Worm (Caenorhabditis elegans) whole organism, L4 larva: ENCODE measurements around the gene F01F1.14.

Source experiments
- F26F4.8 ChIP-seq: fragments of 200-800 bp; sonication (Bioruptor generic); conservative IDR thresholded peaks from 2 replicates; pipeline ENCODE4 v1.3.6; 2022; ENCODE audit warnings: missing genetic modification characterization, missing compliant biosample characterization
- F37D6.2 ChIP-seq: sonication (generic microtip); optimal IDR thresholded peaks from 2 replicates; lab custom pipeline; 2016; ENCODE audit warnings: mild to moderate bottlenecking, missing genetic modification characterization, missing compliant biosample characterization
- F49E8.2 ChIP-seq: sonication (generic microtip); optimal IDR thresholded peaks from 2 replicates; lab custom pipeline; 2016; ENCODE audit warnings: missing compliant biosample characterization, mild to moderate bottlenecking, missing genetic modification characterization, borderline replicate concordance
- R02D3.7 ChIP-seq: fragments of 150-350 bp; sonication (generic microtip); optimal IDR thresholded peaks from 3 replicates; lab custom pipeline; 2014; ENCODE audit warnings: missing biosample characterization, missing genetic modification characterization
- Y48G9A.11 ChIP-seq: fragments of 200-800 bp; sonication (Bioruptor generic); IDR thresholded peaks from 2 replicates; pipeline ENCODE4 v1.3.6; 2022; ENCODE audit warnings: missing genetic modification reagents, missing genetic modification characterization, missing compliant biosample characterization
- Y5F2A.4 ChIP-seq: fragments of 200-800 bp; sonication (Bioruptor generic); optimal IDR thresholded peaks from 2 replicates; lab custom pipeline; 2018; ENCODE audit warnings: mild to moderate bottlenecking, missing genetic modification characterization, missing compliant biosample characterization
- Y75B8A.6 ChIP-seq: fragments of 200-800 bp; sonication (Bioruptor generic); IDR thresholded peaks from 2 replicates; pipeline ENCODE4 v1.3.6; 2022; ENCODE audit warnings: missing genetic modification reagents, missing genetic modification characterization, missing compliant biosample characterization
- ZK546.5 ChIP-seq, 2 experiments: sonication (generic microtip); optimal IDR thresholded peaks; 2 replicates each; lab custom pipeline; 2017; ENCODE audit warnings: missing biosample characterization in 2 of 2, missing genetic modification characterization in 2 of 2
- ama-1 ChIP-seq: fragments of 150-350 bp; optimal IDR thresholded peaks from 2 replicates; lab custom pipeline; 2014; ENCODE audit warnings: inconsistent platforms, mixed read lengths
- attf-4 ChIP-seq: sonication (generic microtip); optimal IDR thresholded peaks from 3 replicates; lab custom pipeline; 2017; ENCODE audit warnings: missing biosample characterization, missing genetic modification characterization
- ceh-20 ChIP-seq: fragments of 200-800 bp; sonication (Bioruptor generic); IDR thresholded peaks from 2 replicates; pipeline ENCODE4 v1.3.6; 2022; ENCODE audit warnings: missing genetic modification reagents, missing genetic modification characterization, missing compliant biosample characterization
- ceh-32 ChIP-seq: sonication (generic microtip); optimal IDR thresholded peaks from 2 replicates; lab custom pipeline; 2016; ENCODE audit warnings: mild to moderate bottlenecking, missing genetic modification characterization, missing compliant biosample characterization; ENCODE audit not compliant: poor library complexity
- ceh-62 ChIP-seq: sonication (generic microtip); optimal IDR thresholded peaks from 2 replicates; lab custom pipeline; 2017; ENCODE audit warnings: missing biosample characterization, missing genetic modification characterization
- ceh-82 ChIP-seq: sonication (generic microtip); optimal IDR thresholded peaks from 2 replicates; lab custom pipeline; 2017; ENCODE audit warnings: missing biosample characterization, missing genetic modification characterization
- ctbp-1 ChIP-seq: fragments of 200-800 bp; sonication (Bioruptor generic); IDR thresholded peaks from 2 replicates; pipeline ENCODE4 v1.3.6; 2022; ENCODE audit warnings: missing genetic modification reagents, missing genetic modification characterization, missing compliant biosample characterization
- daf-16 ChIP-seq, 3 experiments: sonication (generic microtip); optimal IDR thresholded peaks; 2 replicates each; lab custom pipeline; 2016 to 2017; ENCODE audit warnings: missing genetic modification characterization in 3 of 3, missing genetic modification reagents in 3 of 3, mild to moderate bottlenecking in 2 of 3, missing compliant biosample characterization in 2 of 3, missing biosample characterization in 1 of 3, moderate library complexity in 1 of 3
- daf-8 ChIP-seq: fragments of 200-800 bp; sonication (Bioruptor generic); IDR thresholded peaks from 2 replicates; pipeline ENCODE4 v1.3.6; 2022; ENCODE audit warnings: missing genetic modification characterization, missing compliant biosample characterization
- dmd-6 ChIP-seq: fragments of 200-800 bp; sonication (Bioruptor generic); IDR thresholded peaks from 2 replicates; pipeline ENCODE4 v1.3.6; 2022; ENCODE audit warnings: missing genetic modification reagents, missing genetic modification characterization, missing compliant biosample characterization
- duxl-1 ChIP-seq: sonication (generic microtip); optimal IDR thresholded peaks from 2 replicates; lab custom pipeline; 2016; ENCODE audit warnings: mild to moderate bottlenecking, missing genetic modification characterization, moderate library complexity, missing compliant biosample characterization; ENCODE audit not compliant: poor library complexity
- dve-1 ChIP-seq: sonication (generic microtip); optimal IDR thresholded peaks from 2 replicates; lab custom pipeline; 2017; ENCODE audit warnings: antibody characterized with exemption, mild to moderate bottlenecking, missing genetic modification characterization, missing compliant biosample characterization; ENCODE audit not compliant: insufficient read depth
- egl-27 ChIP-seq: sonication (generic microtip); optimal IDR thresholded peaks from 3 replicates; lab custom pipeline; 2017; ENCODE audit warnings: missing biosample characterization, missing genetic modification reagents, missing genetic modification characterization
- hif-1 ChIP-seq, 2 experiments: sonication (generic microtip); optimal IDR thresholded peaks; 2 replicates each; lab custom pipeline; 2016 to 2017; ENCODE audit warnings: missing compliant biosample characterization in 2 of 2, missing genetic modification characterization in 2 of 2, missing genetic modification reagents in 2 of 2, missing genotype in 2 of 2, mild to moderate bottlenecking in 1 of 2
- hlh-11 ChIP-seq: fragments of 200-800 bp; sonication (Bioruptor generic); optimal IDR thresholded peaks from 2 replicates; lab custom pipeline; 2018; ENCODE audit warnings: mild to moderate bottlenecking, missing genetic modification characterization, missing compliant biosample characterization
- lin-15B ChIP-seq: fragments of 150-350 bp; sonication (generic microtip); optimal IDR thresholded peaks from 3 replicates; lab custom pipeline; 2014; ENCODE audit warnings: missing biosample characterization, missing genetic modification characterization
- lin-38 ChIP-seq: fragments of 200-800 bp; sonication (Bioruptor generic); IDR thresholded peaks from 2 replicates; pipeline ENCODE4 v1.3.6; 2022; ENCODE audit warnings: missing genetic modification reagents, missing genetic modification characterization, missing compliant biosample characterization
- lir-3 ChIP-seq: sonication (generic microtip); optimal IDR thresholded peaks from 2 replicates; lab custom pipeline; 2016; ENCODE audit warnings: mild to moderate bottlenecking, missing genetic modification characterization, missing compliant biosample characterization
- madf-5 ChIP-seq, 2 experiments: fragments of 200-800 bp; sonication (Bioruptor generic); IDR thresholded peaks; 2 replicates each; pipeline ENCODE4 v1.3.6; 2022; ENCODE audit warnings: missing compliant biosample characterization in 2 of 2, missing genetic modification characterization in 2 of 2
- mdt-29 ChIP-seq: fragments of 200-800 bp; sonication (Bioruptor generic); IDR thresholded peaks from 2 replicates; pipeline ENCODE4 v1.3.6; 2022; ENCODE audit warnings: missing genetic modification reagents, missing genetic modification characterization, missing compliant biosample characterization
- mes-2 ChIP-seq: sonication (generic microtip); optimal IDR thresholded peaks from 2 replicates; lab custom pipeline; 2016; ENCODE audit warnings: missing genotype, mild to moderate bottlenecking, missing genetic modification characterization, missing compliant biosample characterization; ENCODE audit not compliant: poor library complexity, severe bottlenecking
- mxl-3 ChIP-seq: fragments of 200-800 bp; sonication (Bioruptor generic); optimal IDR thresholded peaks from 2 replicates; lab custom pipeline; 2018; ENCODE audit warnings: mild to moderate bottlenecking, missing genetic modification characterization, missing compliant biosample characterization
- nhr-10 ChIP-seq: fragments of 150-350 bp; optimal IDR thresholded peaks from 2 replicates; lab custom pipeline; 2014; ENCODE audit warnings: missing biosample characterization, missing genetic modification characterization
- nhr-111 ChIP-seq: fragments of 200-800 bp; sonication (Bioruptor generic); optimal IDR thresholded peaks from 2 replicates; lab custom pipeline; 2018; ENCODE audit warnings: mild to moderate bottlenecking, missing genetic modification characterization, missing compliant biosample characterization
- nhr-25 ChIP-seq: sonication (generic microtip); optimal IDR thresholded peaks from 2 replicates; lab custom pipeline; 2017; ENCODE audit warnings: missing genetic modification characterization, mild to moderate bottlenecking, missing compliant biosample characterization, antibody characterized with exemption, moderate library complexity, borderline replicate concordance; ENCODE audit not compliant: insufficient read depth
- nhr-28 ChIP-seq: fragments of 150-350 bp; optimal IDR thresholded peaks from 2 replicates; lab custom pipeline; 2014; ENCODE audit warnings: missing biosample characterization, missing genetic modification characterization
- nhr-41 ChIP-seq: fragments of 200-800 bp; sonication (Bioruptor generic); IDR thresholded peaks from 2 replicates; pipeline ENCODE4 v1.3.6; 2022; ENCODE audit warnings: missing genetic modification reagents, missing genetic modification characterization, missing compliant biosample characterization
- nhr-42 ChIP-seq: fragments of 200-800 bp; sonication (Bioruptor generic); IDR thresholded peaks from 2 replicates; pipeline ENCODE4 v1.3.6; 2022; ENCODE audit warnings: missing genetic modification characterization, missing compliant biosample characterization
- nhr-48 ChIP-seq: sonication (generic microtip); optimal IDR thresholded peaks from 2 replicates; lab custom pipeline; 2016; ENCODE audit warnings: mild to moderate bottlenecking, missing genetic modification characterization, missing compliant biosample characterization
- nhr-6 ChIP-seq: fragments of 150-350 bp; optimal IDR thresholded peaks from 2 replicates; lab custom pipeline; 2014; ENCODE audit warnings: missing biosample characterization, missing genetic modification characterization
- pqm-1 ChIP-seq: sonication (generic microtip); optimal IDR thresholded peaks from 2 replicates; lab custom pipeline; 2017; ENCODE audit warnings: missing biosample characterization, missing genetic modification characterization
- rbr-2 ChIP-seq: sonication (generic microtip); optimal IDR thresholded peaks from 2 replicates; lab custom pipeline; 2016; ENCODE audit warnings: missing genotype, missing genetic modification characterization, missing compliant biosample characterization
- sdz-12 ChIP-seq: fragments of 200-800 bp; sonication (Bioruptor generic); optimal IDR thresholded peaks from 2 replicates; lab custom pipeline; 2018; ENCODE audit warnings: mild to moderate bottlenecking, missing genetic modification characterization, missing compliant biosample characterization
- snpc-1.2 ChIP-seq: fragments of 200-800 bp; sonication (Bioruptor generic); IDR thresholded peaks from 2 replicates; pipeline ENCODE4 v1.3.6; 2022; ENCODE audit warnings: missing genetic modification reagents, missing genetic modification characterization, missing compliant biosample characterization
- tag-97 ChIP-seq: fragments of 200-800 bp; sonication (Bioruptor generic); IDR thresholded peaks from 2 replicates; pipeline ENCODE4 v1.3.6; 2022; ENCODE audit warnings: missing genetic modification characterization, missing compliant biosample characterization
- unc-62 ChIP-seq, 3 experiments: fragments of 150-350 bp in 1 of 3; sonication (generic microtip); optimal IDR thresholded peaks in 2 of 3; peaks in 1 of 3; 1 replicate in 1 of 3; 2 replicates in 2 of 3; lab custom pipeline; 2014 to 2017; ENCODE audit warnings: missing biosample characterization in 3 of 3, missing genetic modification characterization in 3 of 3, missing genetic modification reagents in 3 of 3, missing genotype in 1 of 3
- zip-2 ChIP-seq: fragments of 150-350 bp; optimal IDR thresholded peaks from 2 replicates; lab custom pipeline; 2014; ENCODE audit warnings: missing biosample characterization, missing genetic modification characterization
- ztf-7 ChIP-seq: fragments of 150-350 bp; optimal IDR thresholded peaks from 2 replicates; lab custom pipeline; 2014; ENCODE audit warnings: missing biosample characterization, missing genetic modification characterization

F01F1.14 gene

DNA sequence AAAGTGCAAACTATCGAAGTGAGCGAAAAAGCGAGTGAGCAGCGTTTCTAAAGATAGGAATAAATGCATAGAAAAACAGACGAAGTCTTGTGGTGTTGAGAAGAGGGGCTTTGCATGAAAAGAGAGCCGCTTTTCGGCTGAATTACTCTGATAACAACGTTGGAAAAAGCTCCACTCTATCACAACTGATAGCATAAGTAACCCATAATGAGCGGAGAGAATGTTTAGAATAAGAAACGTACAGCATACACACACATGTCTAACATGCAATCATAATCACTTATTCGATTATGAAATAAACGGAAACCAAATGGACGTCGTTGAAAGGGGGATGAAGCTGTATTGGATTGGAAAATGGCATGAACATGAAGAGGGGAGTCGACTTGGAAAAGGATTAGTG, 42.4 kb downstream of the F01F1.14 start:
- TF ChIP-seq egl-27 (tag; lab: Kevin White, UChicago) (no peak), mes-2 (tag; lab: Kevin White, UChicago) (peak; percentile 24), mdt-29 (GFP tag; lab: Robert Waterston, UW) (0 out of 2 replicates have a peak, but pooled peaks have one; percentile 8), ceh-32 (tag; lab: Kevin White, UChicago) (no peak), ceh-20 (GFP tag; lab: Robert Waterston, UW) (no peak), ceh-82 (tag; lab: Kevin White, UChicago) (no peak), F49E8.2 (tag; lab: Kevin White, UChicago) (no peak), lin-38 (GFP tag; lab: Robert Waterston, UW) (no peak), tag-97 (GFP tag; lab: Robert Waterston, UW) (no peak), ctbp-1 (GFP tag; lab: Robert Waterston, UW) (no peak), Y75B8A.6 (GFP tag; lab: Robert Waterston, UW) (no peak), lin-15B (tag; lab: Kevin White, UChicago) (no peak), Y5F2A.4 (GFP tag; lab: Kevin White, UChicago) (no peak), attf-4 (tag; lab: Kevin White, UChicago) (no peak), lir-3 (tag; lab: Kevin White, UChicago) (no peak), dmd-6 (GFP tag; lab: Robert Waterston, UW) (peak; percentile 43; the same call in 1 of the 2 replicates), dve-1 (peak; percentile 16), unc-62 (GFP tag; optimal IDR thresholded peaks at IDR 0.05 in 1 of 2; lab: Kevin White, UChicago) (peak in 1 of 2 experiments; percentile 87), unc-62 (tag; optimal IDR thresholded peaks at IDR 0.05; lab: Kevin White, UChicago) (no peak), R02D3.7 (tag; lab: Kevin White, UChicago) (no peak), duxl-1 (tag; lab: Kevin White, UChicago) (no peak), nhr-6 (tag; lab: Kevin White, UChicago) (no peak), ceh-62 (no peak), sdz-12 (GFP tag; lab: Kevin White, UChicago) (no peak), pqm-1 (tag; lab: Kevin White, UChicago) (peak; percentile 59), nhr-111 (GFP tag; lab: Kevin White, UChicago) (no peak), ztf-7 (tag; lab: Kevin White, UChicago) (no peak), daf-16 (GFP tag; optimal IDR thresholded peaks at IDR 0.05; lab: Kevin White, UChicago) (no peak), daf-16 (tag; optimal IDR thresholded peaks at IDR 0.05; lab: Kevin White, UChicago) (peak; percentile 49), ZK546.5 (tag; optimal IDR thresholded peaks at IDR 0.05; lab: Kevin White, UChicago) (no peak), rbr-2 (tag; lab: Kevin White, UChicago) (no peak), madf-5 (GFP tag; IDR thresholded peaks at IDR 0.05; lab: Robert Waterston, UW) (0 out of 4 replicates have a peak, but pooled peaks of 1 of the 2 experiments have one; percentile 35), mxl-3 (peak; percentile 61), snpc-1.2 (GFP tag; lab: Robert Waterston, UW) (no peak), nhr-25 (tag; lab: Kevin White, UChicago) (no peak), nhr-41 (GFP tag; lab: Robert Waterston, UW) (no peak), hif-1 (tag; optimal IDR thresholded peaks at IDR 0.05; lab: Kevin White, UChicago) (no peak), F37D6.2 (tag; lab: Kevin White, UChicago) (no peak), ama-1 (no peak), F26F4.8 (GFP tag; lab: Robert Waterston, UW) (no peak), daf-8 (no peak), nhr-10 (no peak), hlh-11 (tag; lab: Kevin White, UChicago) (peak; percentile 45), Y48G9A.11 (no peak), zip-2 (tag; lab: Kevin White, UChicago) (no peak), nhr-42 (GFP tag; lab: Robert Waterston, UW) (no peak), nhr-48 (no peak), nhr-28 (tag; lab: Kevin White, UChicago) (peak; percentile 41)
